Worm (Caenorhabditis elegans): ENCODE measurements around the gene E01G6.2.

- no peak for TF ChIP-seq skn-1 (tag; optimal IDR thresholded peaks at IDR 0.05)
- TF ChIP-seq snpc-4 (tag; optimal IDR thresholded peaks at IDR 0.05) = no peak
These were observed 50.1 kb downstream of the E01G6.2 start, which contains the start of gene phf-32 for ce11 chrX:12306565-12306964.

Measured in whole organism, L4 larva.